Fruit fly (Drosophila melanogaster): ENCODE results near the gene CG11035.

CG11035 gene

dm6 chr3R:7981396-7981795 lies 51.4 kb downstream of the CG11035 start (continued):
- TF ChIP-seq schlank (tag; optimal IDR thresholded peaks at IDR 0.05) = no peak
- TF ChIP-seq Deaf1 (tag; optimal IDR thresholded peaks at IDR 0.05) = no peak
- no peak for TF ChIP-seq CG30431 (GFP tag; optimal IDR thresholded peaks at IDR 0.05)
- no peak for TF ChIP-seq CG33557 (GFP tag; optimal IDR thresholded peaks at IDR 0.05)
- TF ChIP-seq CG6813 (GFP tag; optimal IDR thresholded peaks at IDR 0.05) = no peak
- no peak for TF ChIP-seq CG16863 (GFP tag; optimal IDR thresholded peaks at IDR 0.05)
- TF ChIP-seq org-1 (GFP tag; optimal IDR thresholded peaks at IDR 0.05) = no peak
- no peak for TF ChIP-seq Stat92E (GFP tag; optimal IDR thresholded peaks at IDR 0.05)
- no peak for TF ChIP-seq sqz (GFP tag; optimal IDR thresholded peaks at IDR 0.05)
- TF ChIP-seq CG17186 (GFP tag; optimal IDR thresholded peaks at IDR 0.05) = no peak
- no peak for TF ChIP-seq CG15269 (tag; optimal IDR thresholded peaks at IDR 0.05)
- no peak for TF ChIP-seq C15 (GFP tag; IDR thresholded peaks at IDR 0.05)
- no peak for TF ChIP-seq CG17568 (GFP tag; optimal IDR thresholded peaks at IDR 0.05)
- TF ChIP-seq CG7839 (tag; optimal IDR thresholded peaks at IDR 0.05) = peak; percentile 16
- TF ChIP-seq Doc3 (GFP tag; IDR thresholded peaks at IDR 0.05; ENCODE audit: partially characterized antibody) = no peak
- TF ChIP-seq kah (GFP tag; optimal IDR thresholded peaks at IDR 0.05) = no peak
- no peak for TF ChIP-seq Dad (GFP tag; optimal IDR thresholded peaks at IDR 0.05)
- TF ChIP-seq NfI (GFP tag; optimal IDR thresholded peaks at IDR 0.05) = no peak
- TF ChIP-seq emc (GFP tag; optimal IDR thresholded peaks at IDR 0.05) = no peak
- TF ChIP-seq luna (GFP tag; optimal IDR thresholded peaks at IDR 0.05) = no peak
- TF ChIP-seq sima (GFP tag; optimal IDR thresholded peaks at IDR 0.05) = no peak
- no peak for TF ChIP-seq abd-A (tag; optimal IDR thresholded peaks at IDR 0.05)
- no peak for TF ChIP-seq vnd (GFP tag; IDR thresholded peaks at IDR 0.05; ENCODE audit: partially characterized antibody)
- no peak for TF ChIP-seq ken (GFP tag; IDR thresholded peaks at IDR 0.05)
- TF ChIP-seq CG34376 (GFP tag; optimal IDR thresholded peaks at IDR 0.05) = no peak
- no peak for TF ChIP-seq CG17802 (tag; optimal IDR thresholded peaks at IDR 0.05)
- TF ChIP-seq CG11695 (GFP tag; IDR thresholded peaks at IDR 0.05) = no peak
- TF ChIP-seq Bdp1 (GFP tag; optimal IDR thresholded peaks at IDR 0.05) = no peak
- TF ChIP-seq CG3407 (GFP tag; optimal IDR thresholded peaks at IDR 0.05) = no peak
- TF ChIP-seq CG12659 (GFP tag; optimal IDR thresholded peaks at IDR 0.05) = no peak
- no peak for TF ChIP-seq CG8359 (GFP tag; optimal IDR thresholded peaks at IDR 0.05; ENCODE audit: borderline replicate concordance)
- no peak for TF ChIP-seq lilli (GFP tag; optimal IDR thresholded peaks at IDR 0.05)
- TF ChIP-seq CG8388 (GFP tag; optimal IDR thresholded peaks at IDR 0.05) = no peak
- TF ChIP-seq Hmr (GFP tag; optimal IDR thresholded peaks at IDR 0.05) = no peak
- TF ChIP-seq Bgb (GFP tag; IDR thresholded peaks at IDR 0.05; ENCODE audit: partially characterized antibody) = peak; percentile 63
- no peak for TF ChIP-seq CG31365 (tag; optimal IDR thresholded peaks at IDR 0.05)
- TF ChIP-seq sna (GFP tag; IDR thresholded peaks at IDR 0.05; ENCODE audit: partially characterized antibody) = no peak
- TF ChIP-seq sc (optimal IDR thresholded peaks at IDR 0.05) = no peak
- no peak for TF ChIP-seq sc (GFP tag; optimal IDR thresholded peaks at IDR 0.05)
- TF ChIP-seq tio (GFP tag; optimal IDR thresholded peaks at IDR 0.05) = no peak
- TF ChIP-seq tap (tag; optimal IDR thresholded peaks at IDR 0.05) = no peak
- no peak for TF ChIP-seq CG4282 (GFP tag; optimal IDR thresholded peaks at IDR 0.05)
- no peak for TF ChIP-seq ranshi (GFP tag; IDR thresholded peaks at IDR 0.05)
- no peak for TF ChIP-seq gro (GFP tag; optimal IDR thresholded peaks at IDR 0.05)
- TF ChIP-seq CG10654 (GFP tag; optimal IDR thresholded peaks at IDR 0.05) = no peak
- no peak for TF ChIP-seq Dbx (GFP tag; IDR thresholded peaks at IDR 0.05)
- no peak for TF ChIP-seq Eip74EF (GFP tag; optimal IDR thresholded peaks at IDR 0.05)
- TF ChIP-seq CG16813 (GFP tag; IDR thresholded peaks at IDR 0.05; ENCODE audit: partially characterized antibody) = 0 out of 3 replicates have a peak, but pooled peaks have one; percentile 35
- no peak for TF ChIP-seq CG17385 (GFP tag; optimal IDR thresholded peaks at IDR 0.05)
- TF ChIP-seq prd (optimal IDR thresholded peaks at IDR 0.05) = no peak
- no peak for TF ChIP-seq prd (GFP tag; IDR thresholded peaks at IDR 0.05)
